Fruit fly (Drosophila melanogaster) S2 (cell line): ENCODE results near the gene CG13760.
"Not testable (repeated sequence)": the region's sequence is repeated elsewhere in the genome, so short reads cannot be mapped to it uniquely, and the experiment has no call there.

Experiments
- CG8478 ChIP-seq: fragments of >200 bp; optimal IDR thresholded peaks from 2 replicates; lab custom pipeline; 2018
- CTCF ChIP-seq, 2 experiments: fragments of >200 bp; optimal IDR thresholded peaks; 2 replicates each; lab custom pipeline; 2018

The CG13760 gene

dm6 chrX:2585055-2585715 is at the start of gene CG13760:
Gene CG13760 (minus strand): TSS chrX:2585699.
- TF ChIP-seq CG8478 (lab: Kevin White, UChicago): no peak
- no peak for TF ChIP-seq CTCF (optimal IDR thresholded peaks at IDR 0.05; lab: Kevin White, UChicago)

dm6 chrX:2635075-2635643 is 49.7 kb upstream of the CG13760 start:
- TF ChIP-seq CG8478 (lab: Kevin White, UChicago) (no peak), CTCF (optimal IDR thresholded peaks at IDR 0.05; lab: Kevin White, UChicago) (no peak)

dm6 chrX:2633847-2634776 is 48.6 kb upstream of the CG13760 start, which contains the start of gene sgg:
Gene sgg (plus strand): TSS chrX:2633952.
- TF ChIP-seq CTCF (optimal IDR thresholded peaks at IDR 0.05; lab: Kevin White, UChicago) (no peak), CG8478 (lab: Kevin White, UChicago) (no peak)

DNA sequence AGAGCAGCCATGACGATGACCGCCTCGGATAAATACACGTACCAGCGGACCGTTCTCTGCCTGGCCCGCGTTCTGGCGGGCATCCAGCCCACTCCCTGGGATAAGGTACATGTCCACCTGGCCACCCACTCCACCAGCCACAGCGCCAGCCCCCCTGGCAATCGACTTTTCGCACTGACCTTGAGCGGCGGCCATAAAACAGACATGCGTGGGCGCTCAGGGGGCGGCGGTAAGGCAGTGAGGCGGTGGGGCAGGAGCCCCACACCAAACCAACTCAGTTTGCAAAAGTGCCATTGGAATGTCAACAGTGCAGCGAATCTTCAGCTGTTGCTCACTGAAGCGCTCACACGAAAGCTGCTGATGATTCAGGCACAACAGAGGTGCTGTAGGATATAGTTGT is 39.5 kb upstream of the CG13760 start:
- no peak for TF ChIP-seq CG8478 (lab: Kevin White, UChicago)
- no peak for TF ChIP-seq CTCF (optimal IDR thresholded peaks at IDR 0.05; lab: Kevin White, UChicago)

DNA sequence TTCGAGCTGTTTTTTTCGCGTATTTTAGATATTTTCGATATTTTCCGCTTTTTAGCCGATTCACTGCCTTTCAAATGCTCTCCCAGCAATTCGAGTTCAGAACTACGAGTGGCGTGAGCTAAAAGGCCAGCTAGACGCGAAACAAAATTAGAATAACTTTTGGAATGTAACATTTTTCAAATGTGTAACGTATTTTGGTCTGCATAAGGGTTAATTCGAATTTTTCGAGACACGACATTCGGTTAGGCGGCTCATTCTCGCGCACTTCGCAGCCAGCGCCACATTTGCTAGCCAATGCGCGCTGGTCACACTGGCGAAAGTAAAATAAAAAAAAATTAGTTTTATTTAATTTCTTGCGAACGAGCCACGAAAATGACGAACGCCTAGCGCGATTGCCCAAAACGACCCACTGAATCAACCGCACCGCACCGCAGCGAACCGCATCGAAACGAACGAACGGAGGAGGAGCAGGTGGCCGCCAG is 39.1 kb upstream of the CG13760 start, which contains the start of the genes brv3 and Pi4KIIIalpha:
Gene brv3 (minus strand): TSS at position 51 of the 482 bp plus-strand sequence.
Gene Pi4KIIIalpha (plus strand): TSS at position 280 of the 482 bp plus-strand sequence.
- TF ChIP-seq CG8478 (lab: Kevin White, UChicago) (no peak), CTCF (optimal IDR thresholded peaks at IDR 0.05; lab: Kevin White, UChicago) (peak in 1 of 2 experiments; percentile 18)

DNA sequence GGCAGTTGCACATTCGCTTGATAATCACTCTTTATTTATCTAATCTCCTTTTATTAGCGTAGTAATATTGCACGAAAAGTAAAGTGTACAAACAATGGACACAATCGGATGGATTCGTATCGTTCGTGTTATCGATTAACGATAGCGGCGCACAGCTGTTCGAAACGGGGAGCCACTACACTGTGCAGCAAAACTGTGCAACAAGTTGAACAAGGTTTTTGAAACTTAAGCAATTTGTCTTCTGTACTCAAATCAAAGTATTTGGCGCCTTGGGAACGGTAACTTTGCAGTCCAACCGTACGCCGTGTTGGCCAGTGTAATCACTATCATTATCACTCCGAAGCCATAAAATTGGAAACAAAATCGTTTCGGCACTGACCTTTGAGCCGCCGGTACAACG is 34.2 kb upstream of the CG13760 start, which contains the start of the genes Tsp3A and Seipin:
Gene Tsp3A (minus strand): TSS at position 88 of the 400 bp plus-strand sequence.
Gene Seipin (plus strand): TSS at position 149 of the 400 bp plus-strand sequence.
- no peak for TF ChIP-seq CTCF (optimal IDR thresholded peaks at IDR 0.05; lab: Kevin White, UChicago)
- TF ChIP-seq CG8478 (lab: Kevin White, UChicago): no peak

- TF ChIP-seq CTCF (optimal IDR thresholded peaks at IDR 0.05; lab: Kevin White, UChicago) (no peak), CG8478 (lab: Kevin White, UChicago) (no peak)
Measured at dm6 chrX:2617417-2617816, 31.9 kb upstream of the CG13760 start.

DNA sequence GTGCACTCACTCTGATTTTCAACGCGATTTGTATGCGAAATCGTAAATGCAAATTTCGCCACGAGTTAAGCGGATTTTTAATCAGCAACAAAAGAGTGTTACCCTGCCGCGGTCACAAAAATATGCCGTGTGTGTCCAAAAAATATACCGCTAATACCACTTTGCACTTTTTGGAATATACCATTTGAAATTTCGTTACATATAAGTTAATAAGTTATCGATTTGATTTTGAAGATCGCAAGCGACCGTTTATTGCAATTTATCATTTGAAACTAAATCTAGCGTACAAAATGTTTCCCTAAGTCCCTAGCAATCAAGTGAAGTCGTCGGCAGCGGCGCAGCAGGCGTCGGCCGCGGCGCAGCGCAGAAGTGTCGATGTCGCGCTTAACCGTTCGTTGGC is 24.7 kb upstream of the CG13760 start, which contains the start of gene eIF3g1:
Gene eIF3g1 (minus strand): TSS at position 101 of the 400 bp plus-strand sequence.
- not testable (repeated sequence) for TF ChIP-seq CTCF (optimal IDR thresholded peaks at IDR 0.05; lab: Kevin White, UChicago); CG8478 (lab: Kevin White, UChicago)

DNA sequence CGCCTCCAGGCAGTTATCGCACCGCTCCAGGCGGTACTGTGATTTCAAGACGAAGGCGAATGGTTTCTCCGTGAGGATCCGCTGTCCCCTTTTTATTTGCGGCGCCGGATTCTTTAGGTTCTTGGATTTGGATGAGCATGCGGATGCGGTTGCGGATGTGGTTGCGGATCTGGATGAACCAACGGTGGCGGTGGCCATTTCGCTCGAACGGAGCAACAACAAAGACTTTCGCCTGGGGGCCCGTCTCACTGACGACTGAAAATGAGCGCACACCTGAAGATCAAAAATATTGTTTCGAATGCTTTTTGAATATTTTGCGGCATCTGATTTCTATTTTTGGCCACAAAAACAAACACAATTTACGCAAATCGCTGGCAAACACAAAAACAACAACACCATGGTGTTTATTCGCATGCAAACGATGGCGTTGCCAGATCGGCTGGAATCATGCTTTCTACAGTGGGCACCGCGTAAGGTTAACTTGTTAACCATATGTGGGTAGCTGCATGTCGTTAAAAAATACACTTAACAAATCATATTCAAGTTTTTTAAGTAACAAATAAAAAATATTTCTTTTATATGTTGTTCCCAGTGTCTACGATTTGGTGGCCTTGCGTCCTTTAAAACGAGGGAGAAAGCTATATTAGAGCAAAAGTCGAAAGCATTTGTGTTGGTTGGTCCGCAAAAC is 23.1 kb upstream of the CG13760 start, which contains the start of gene Smyd3:
Gene Smyd3 (minus strand): TSS at position 407 of the 688 bp plus-strand sequence.
- TF ChIP-seq CTCF (optimal IDR thresholded peaks at IDR 0.05; lab: Kevin White, UChicago) (no peak), CG8478 (lab: Kevin White, UChicago) (no peak)

- TF ChIP-seq CTCF (optimal IDR thresholded peaks at IDR 0.05; lab: Kevin White, UChicago) (no peak), CG8478 (lab: Kevin White, UChicago) (no peak)
Measured at dm6 chrX:2603851-2604505, 18.5 kb upstream of the CG13760 start, which contains the start of the genes Klp3A and Zw10. Gene Klp3A (minus strand): TSS chrX:2604052. Gene Zw10 (plus strand): TSS chrX:2604197.

- TF ChIP-seq CTCF (optimal IDR thresholded peaks at IDR 0.05; lab: Kevin White, UChicago) (no peak), CG8478 (lab: Kevin White, UChicago) (no peak)
Measured at dm6 chrX:2593753-2594096, 8.2 kb upstream of the CG13760 start.

- TF ChIP-seq CTCF (optimal IDR thresholded peaks at IDR 0.05; lab: Kevin White, UChicago) (no peak), CG8478 (lab: Kevin White, UChicago) (no peak)
Measured at dm6 chrX:2593094-2593752, 7.7 kb upstream of the CG13760 start.
